ENCODE assay signal across 2 fruit fly cellular contexts in genomic region chr3R:30427805-30428359, dm6.
TF ChIP-seq lines count a peak whose summit lies in the region.

CG2218 (minus strand) TSS chr3R:30428276.

TF ChIP-seq in whole organism, adult, 20 proteins besides CTCF, POLR2A, EP300 and RAD21 (continued from another document):
- peak; percentile 23 for TF ChIP-seq CG7045 (GFP tag; optimal IDR thresholded peaks at IDR 0.05; lab: Kevin White, UChicago)
- TF ChIP-seq cnc (optimal IDR thresholded peaks at IDR 0.05; lab: Kevin White, UChicago), result no peak

TF ChIP-seq in whole organism, embryonic, 481 proteins besides CTCF, POLR2A, EP300 and RAD21 (continued from another document and continues in another):
- TF ChIP-seq CG10366 (GFP tag; IDR thresholded peaks at IDR 0.05; lab: Robert Waterston, UW) (no peak), E2f2 (GFP tag; IDR thresholded peaks at IDR 0.05; lab: Robert Waterston, UW) (peak; percentile 99), pum (GFP tag; optimal IDR thresholded peaks at IDR 0.05; lab: Kevin White, UChicago) (no peak), CG14014 (GFP tag; IDR thresholded peaks at IDR 0.05; lab: Robert Waterston, UW) (no peak), CG17829 (tag; optimal IDR thresholded peaks at IDR 0.05; lab: Kevin White, UChicago) (no peak), chinmo (GFP tag; IDR thresholded peaks at IDR 0.05; lab: Robert Waterston, UW; ENCODE audit: partially characterized antibody) (peak; percentile 30; the same call in 1 of the 4 replicates), ssp (GFP tag; IDR thresholded peaks at IDR 0.05; lab: Robert Waterston, UW) (no peak), CG6683 (GFP tag; optimal IDR thresholded peaks at IDR 0.05; lab: Kevin White, UChicago) (no peak), NFAT (GFP tag; IDR thresholded peaks at IDR 0.05; lab: Robert Waterston, UW) (no peak), CG7745 (tag; optimal IDR thresholded peaks at IDR 0.05; lab: Kevin White, UChicago) (no peak), unpg (GFP tag; optimal IDR thresholded peaks at IDR 0.05; lab: Kevin White, UChicago) (no peak), CG5180 (GFP tag; optimal IDR thresholded peaks at IDR 0.05; lab: Kevin White, UChicago) (no peak), CG2712 (tag; optimal IDR thresholded peaks at IDR 0.05; lab: Kevin White, UChicago) (no peak), Rx (GFP tag; IDR thresholded peaks at IDR 0.05; lab: Robert Waterston, UW) (no peak), Dll (GFP tag; IDR thresholded peaks at IDR 0.05; lab: Robert Waterston, UW; ENCODE audit: partially characterized antibody) (peak; percentile 53; the same call in 2 of the 4 replicates), CG3995 (GFP tag; optimal IDR thresholded peaks at IDR 0.05; lab: Kevin White, UChicago) (peak; percentile 80), CG3847 (GFP tag; IDR thresholded peaks at IDR 0.05; lab: Robert Waterston, UW) (peak; percentile 69), HLH3B (GFP tag; IDR thresholded peaks at IDR 0.05; lab: Robert Waterston, UW) (no peak), danr (GFP tag; IDR thresholded peaks at IDR 0.05; lab: Robert Waterston, UW) (no peak), CG1529 (GFP tag; optimal IDR thresholded peaks at IDR 0.05; lab: Kevin White, UChicago) (no peak), CG9727 (GFP tag; optimal IDR thresholded peaks at IDR 0.05; lab: Kevin White, UChicago) (no peak), ftz-f1 (GFP tag; optimal IDR thresholded peaks at IDR 0.05; lab: Kevin White, UChicago) (peak; percentile 36), Side (GFP tag; optimal IDR thresholded peaks at IDR 0.05; lab: Kevin White, UChicago) (no peak), esg (GFP tag; conservative IDR thresholded peaks at IDR 0.05; lab: Robert Waterston, UW) (no peak), MBD-R2 (GFP tag; IDR thresholded peaks at IDR 0.05; lab: Robert Waterston, UW) (peak; percentile 72), tna (GFP tag; IDR thresholded peaks at IDR 0.05; lab: Robert Waterston, UW; ENCODE audit: partially characterized antibody) (no peak), Opbp (GFP tag; IDR thresholded peaks at IDR 0.05; lab: Robert Waterston, UW; ENCODE audit: partially characterized antibody) (peak; percentile 65; the same call in 2 of the 3 replicates), da (GFP tag; optimal IDR thresholded peaks at IDR 0.05; lab: Kevin White, UChicago) (no peak), NK7.1 (GFP tag; optimal IDR thresholded peaks at IDR 0.05; lab: Kevin White, UChicago) (no peak), sim (GFP tag; IDR thresholded peaks at IDR 0.05; lab: Robert Waterston, UW) (no peak), Oaz (GFP tag; IDR thresholded peaks at IDR 0.05; lab: Robert Waterston, UW) (no peak), pho (GFP tag; optimal IDR thresholded peaks at IDR 0.05; lab: Kevin White, UChicago) (no peak), sd (tag; optimal IDR thresholded peaks at IDR 0.05; lab: Kevin White, UChicago) (peak; percentile 25), CG31224 (GFP tag; IDR thresholded peaks at IDR 0.05; lab: Robert Waterston, UW) (no peak), CG3726 (GFP tag; IDR thresholded peaks at IDR 0.05; lab: Robert Waterston, UW) (no peak), BEAF-32 (GFP tag; optimal IDR thresholded peaks at IDR 0.05; lab: Kevin White, UChicago) (peak; percentile 59), HmgZ (tag; optimal IDR thresholded peaks at IDR 0.05; lab: Kevin White, UChicago) (peak; percentile 78), CG10565 (GFP tag; optimal IDR thresholded peaks at IDR 0.05; lab: Kevin White, UChicago) (no peak), emc (GFP tag; optimal IDR thresholded peaks at IDR 0.05; lab: Kevin White, UChicago) (no peak), CG4282 (GFP tag; optimal IDR thresholded peaks at IDR 0.05; lab: Kevin White, UChicago) (no peak), wek (GFP tag; optimal IDR thresholded peaks at IDR 0.05; lab: Kevin White, UChicago) (no peak), HmgD (GFP tag; optimal IDR thresholded peaks at IDR 0.05; lab: Kevin White, UChicago) (peak; percentile 76), Sox100B (GFP tag; optimal IDR thresholded peaks at IDR 0.05; lab: Kevin White, UChicago) (no peak), CG8478 (optimal IDR thresholded peaks at IDR 0.05; lab: Kevin White, UChicago) (no peak), bbx (GFP tag; IDR thresholded peaks at IDR 0.05; lab: Robert Waterston, UW; ENCODE audit: partially characterized antibody) (no peak; the same call in 1 of the 2 replicates), ham (GFP tag; IDR thresholded peaks at IDR 0.05; lab: Robert Waterston, UW) (no peak), Lpt (GFP tag; optimal IDR thresholded peaks at IDR 0.05; lab: Kevin White, UChicago) (no peak), Dbx (GFP tag; IDR thresholded peaks at IDR 0.05; lab: Robert Waterston, UW) (0 out of 3 replicates have a peak, but pooled peaks have one; percentile 17), CrebB (tag; optimal IDR thresholded peaks at IDR 0.05; lab: Kevin White, UChicago) (peak; percentile 29), vnd (GFP tag; IDR thresholded peaks at IDR 0.05; lab: Robert Waterston, UW; ENCODE audit: partially characterized antibody) (no peak), CG4360 (GFP tag; IDR thresholded peaks at IDR 0.05; lab: Robert Waterston, UW) (no peak), dmrt11E (tag; optimal IDR thresholded peaks at IDR 0.05; lab: Kevin White, UChicago) (no peak), CG15011 (GFP tag; optimal IDR thresholded peaks at IDR 0.05; lab: Kevin White, UChicago) (no peak), CG4617 (GFP tag; optimal IDR thresholded peaks at IDR 0.05; lab: Kevin White, UChicago; ENCODE audit: borderline replicate concordance) (peak; percentile 87), CG12104 (GFP tag; optimal IDR thresholded peaks at IDR 0.05; lab: Kevin White, UChicago) (no peak), pfk (GFP tag; optimal IDR thresholded peaks at IDR 0.05; lab: Kevin White, UChicago) (no peak), CG17186 (GFP tag; optimal IDR thresholded peaks at IDR 0.05; lab: Kevin White, UChicago) (peak; percentile 64), grau (tag; optimal IDR thresholded peaks at IDR 0.05; lab: Kevin White, UChicago) (no peak), gro (GFP tag; optimal IDR thresholded peaks at IDR 0.05; lab: Kevin White, UChicago) (peak; percentile 46), CG2678 (tag; optimal IDR thresholded peaks at IDR 0.05; lab: Kevin White, UChicago) (no peak), bowl (GFP tag; IDR thresholded peaks at IDR 0.05; lab: Robert Waterston, UW) (no peak), Dip2 (GFP tag; IDR thresholded peaks at IDR 0.05; lab: Robert Waterston, UW) (no peak), stwl (tag; optimal IDR thresholded peaks at IDR 0.05; lab: Kevin White, UChicago) (peak; percentile 95), caup (GFP tag; optimal IDR thresholded peaks at IDR 0.05; lab: Kevin White, UChicago; ENCODE audit: severe bottlenecking) (no peak), CG42726 (GFP tag; IDR thresholded peaks at IDR 0.05; lab: Robert Waterston, UW; ENCODE audit: partially characterized antibody) (peak; percentile 57; the same call in 1 of the 2 replicates), CG8281 (tag; optimal IDR thresholded peaks at IDR 0.05; lab: Kevin White, UChicago) (no peak), nmo (GFP tag; optimal IDR thresholded peaks at IDR 0.05; lab: Kevin White, UChicago) (peak; percentile 14), hkb (optimal IDR thresholded peaks at IDR 0.05; lab: Kevin White, UChicago) (no peak), hkb (GFP tag; IDR thresholded peaks at IDR 0.05; lab: Robert Waterston, UW) (peak; percentile 33; the same call in 1 of the 2 replicates), CG7271 (tag; optimal IDR thresholded peaks at IDR 0.05; lab: Kevin White, UChicago) (no peak), D (optimal IDR thresholded peaks at IDR 0.05; lab: Kevin White, UChicago) (peak; percentile 10), D (GFP tag; optimal IDR thresholded peaks at IDR 0.05; lab: Kevin White, UChicago) (no peak), NC2α (GFP tag; optimal IDR thresholded peaks at IDR 0.05; lab: Kevin White, UChicago) (peak; percentile 1), CG34224 (GFP tag; IDR thresholded peaks at IDR 0.05; lab: Robert Waterston, UW; ENCODE audit: partially characterized antibody) (no peak), CG12769 (tag; optimal IDR thresholded peaks at IDR 0.05; lab: Kevin White, UChicago) (no peak), CG13424 (tag; optimal IDR thresholded peaks at IDR 0.05; lab: Kevin White, UChicago) (no peak), CG9817 (tag; optimal IDR thresholded peaks at IDR 0.05; lab: Kevin White, UChicago) (no peak), bab2 (GFP tag; optimal IDR thresholded peaks at IDR 0.05; lab: Kevin White, UChicago) (no peak), CG14860 (GFP tag; IDR thresholded peaks at IDR 0.05; lab: Robert Waterston, UW; ENCODE audit: partially characterized antibody) (no peak), Elba2 (GFP tag; optimal IDR thresholded peaks at IDR 0.05; lab: Kevin White, UChicago) (no peak), jing (GFP tag; optimal IDR thresholded peaks at IDR 0.05; lab: Kevin White, UChicago) (no peak), dpn (GFP tag; optimal IDR thresholded peaks at IDR 0.05; lab: Kevin White, UChicago) (no peak), Sry-β (GFP tag; optimal IDR thresholded peaks at IDR 0.05; lab: Kevin White, UChicago) (no peak), Dp (GFP tag; optimal IDR thresholded peaks at IDR 0.05; lab: Kevin White, UChicago) (peak; percentile 98), Nf-YA (GFP tag; IDR thresholded peaks at IDR 0.05; lab: Robert Waterston, UW) (no peak), CG16813 (GFP tag; IDR thresholded peaks at IDR 0.05; lab: Robert Waterston, UW; ENCODE audit: partially characterized antibody) (peak; percentile 34; the same call in 2 of the 3 replicates), gem (tag; optimal IDR thresholded peaks at IDR 0.05; lab: Kevin White, UChicago) (no peak), Lhr (GFP tag; optimal IDR thresholded peaks at IDR 0.05; lab: Kevin White, UChicago) (peak; percentile 25), Usf (GFP tag; optimal IDR thresholded peaks at IDR 0.05; lab: Kevin White, UChicago) (no peak), onecut (GFP tag; IDR thresholded peaks at IDR 0.05; lab: Robert Waterston, UW) (no peak), bcd (GFP tag; optimal IDR thresholded peaks at IDR 0.05; lab: Kevin White, UChicago) (no peak), zen2 (GFP tag; IDR thresholded peaks at IDR 0.05; lab: Robert Waterston, UW; ENCODE audit: partially characterized antibody) (no peak), CG15514 (GFP tag; optimal IDR thresholded peaks at IDR 0.05; lab: Kevin White, UChicago) (peak; percentile 70), CG4404 (GFP tag; IDR thresholded peaks at IDR 0.05; lab: Robert Waterston, UW) (no peak), CG18011 (GFP tag; optimal IDR thresholded peaks at IDR 0.05; lab: Kevin White, UChicago) (no peak), aop (GFP tag; IDR thresholded peaks at IDR 0.05; lab: Robert Waterston, UW) (no peak), Meics (GFP tag; optimal IDR thresholded peaks at IDR 0.05; lab: Kevin White, UChicago) (no peak), CG6254 (GFP tag; optimal IDR thresholded peaks at IDR 0.05; lab: Kevin White, UChicago) (no peak), jumu (GFP tag; optimal IDR thresholded peaks at IDR 0.05; lab: Kevin White, UChicago) (peak; percentile 24), CG34376 (GFP tag; optimal IDR thresholded peaks at IDR 0.05; lab: Kevin White, UChicago) (no peak), ab (GFP tag; optimal IDR thresholded peaks at IDR 0.05; lab: Kevin White, UChicago) (no peak), ara (GFP tag; IDR thresholded peaks at IDR 0.05; lab: Robert Waterston, UW) (no peak), Mes4 (GFP tag; optimal IDR thresholded peaks at IDR 0.05; lab: Kevin White, UChicago) (no peak), Ssrp (tag; optimal IDR thresholded peaks at IDR 0.05; lab: Kevin White, UChicago) (no peak), phol (tag; optimal IDR thresholded peaks at IDR 0.05; lab: Kevin White, UChicago) (peak; percentile 91), hth (optimal IDR thresholded peaks at IDR 0.05; lab: Kevin White, UChicago) (no peak), gfzf (GFP tag; optimal IDR thresholded peaks at IDR 0.05; lab: Kevin White, UChicago) (peak; percentile 95), ERR (GFP tag; optimal IDR thresholded peaks at IDR 0.05; lab: Kevin White, UChicago) (no peak), CG13296 (GFP tag; optimal IDR thresholded peaks at IDR 0.05; lab: Kevin White, UChicago) (no peak), Stat92E (GFP tag; optimal IDR thresholded peaks at IDR 0.05; lab: Kevin White, UChicago) (peak in 1 of 3 experiments; percentile 58), CG9797 (GFP tag; optimal IDR thresholded peaks at IDR 0.05; lab: Kevin White, UChicago) (peak; percentile 99), CG14710 (tag; optimal IDR thresholded peaks at IDR 0.05; lab: Kevin White, UChicago) (peak; percentile 65), zfh1 (GFP tag; IDR thresholded peaks at IDR 0.05; lab: Robert Waterston, UW) (no peak), CG7786 (GFP tag; optimal IDR thresholded peaks at IDR 0.05; lab: Kevin White, UChicago) (no peak), Dref (GFP tag; IDR thresholded peaks at IDR 0.05; lab: Robert Waterston, UW) (peak; percentile 48), CG4424 (GFP tag; optimal IDR thresholded peaks at IDR 0.05; lab: Kevin White, UChicago) (no peak), Gsc (GFP tag; IDR thresholded peaks at IDR 0.05; lab: Robert Waterston, UW) (no peak), dysf (GFP tag; IDR thresholded peaks at IDR 0.05; lab: Robert Waterston, UW) (no peak), Lim3 (GFP tag; IDR thresholded peaks at IDR 0.05; lab: Robert Waterston, UW) (no peak), sqz (GFP tag; optimal IDR thresholded peaks at IDR 0.05; lab: Kevin White, UChicago) (no peak), Oli (tag; optimal IDR thresholded peaks at IDR 0.05; lab: Kevin White, UChicago) (no peak), B-H2 (GFP tag; optimal IDR thresholded peaks at IDR 0.05; lab: Kevin White, UChicago) (no peak), klu (GFP tag; IDR thresholded peaks at IDR 0.05; lab: Robert Waterston, UW) (no peak), otp (GFP tag; IDR thresholded peaks at IDR 0.05; lab: Robert Waterston, UW) (no peak), sc (optimal IDR thresholded peaks at IDR 0.05; lab: Kevin White, UChicago) (no peak), sc (GFP tag; optimal IDR thresholded peaks at IDR 0.05; lab: Kevin White, UChicago) (no peak), CG10431 (GFP tag; optimal IDR thresholded peaks at IDR 0.05; lab: Kevin White, UChicago) (no peak), shn (GFP tag; optimal IDR thresholded peaks at IDR 0.05; lab: Kevin White, UChicago) (no peak), CG10462 (GFP tag; optimal IDR thresholded peaks at IDR 0.05; lab: Kevin White, UChicago) (no peak), fd3F (GFP tag; optimal IDR thresholded peaks at IDR 0.05; lab: Kevin White, UChicago) (no peak), tx (GFP tag; optimal IDR thresholded peaks at IDR 0.05; lab: Kevin White, UChicago) (no peak), lab (GFP tag; optimal IDR thresholded peaks at IDR 0.05; lab: Kevin White, UChicago) (no peak), hbn (GFP tag; IDR thresholded peaks at IDR 0.05; lab: Robert Waterston, UW; ENCODE audit: partially characterized antibody) (0 out of 2 replicates have a peak, but pooled peaks have one; percentile 23)
